Fruit fly (Drosophila melanogaster) whole organism, embryonic: ENCODE data around the gene TTLL4B.
A peak's percentile ranks its signal among the peaks of the same experiment; 100 is the strongest.

Experiments used
- Atf3 ChIP-seq: fragments of 200-800 bp; sonication (Bioruptor generic); optimal IDR thresholded peaks from 3 replicates; lab custom pipeline; 2016; ENCODE audit warnings: missing biosample characterization, missing genetic modification characterization
- Awh ChIP-seq: fragments of 200-800 bp; sonication (Bioruptor generic); IDR thresholded peaks from 2 replicates; pipeline ENCODE4, ENCODE4 v1.3.6; 2022; ENCODE audit warnings: missing biosample characterization, missing genetic modification characterization
- Bdp1 ChIP-seq: fragments of 200-800 bp; sonication (Bioruptor generic); optimal IDR thresholded peaks from 3 replicates; lab custom pipeline; 2016; ENCODE audit warnings: missing biosample characterization, missing genetic modification characterization
- CG10267 ChIP-seq: fragments of 200-800 bp; sonication (Bioruptor generic); optimal IDR thresholded peaks from 2 replicates; lab custom pipeline; 2018; ENCODE audit warnings: missing biosample characterization, mild to moderate bottlenecking, missing genetic modification characterization, moderate library complexity
- CG10654 ChIP-seq: fragments of 200-800 bp; sonication (Bioruptor generic); optimal IDR thresholded peaks from 2 replicates; lab custom pipeline; 2016; ENCODE audit warnings: missing biosample characterization, missing genetic modification characterization
- CG12659 ChIP-seq: fragments of 200-800 bp; sonication (Bioruptor generic); optimal IDR thresholded peaks from 3 replicates; lab custom pipeline; 2017; ENCODE audit warnings: mild to moderate bottlenecking, missing biosample characterization, missing genetic modification reagents, missing genetic modification characterization
- CG12744 ChIP-seq: fragments of 200-800 bp; sonication (Bioruptor generic); optimal IDR thresholded peaks from 2 replicates; lab custom pipeline; 2016; ENCODE audit warnings: missing biosample characterization, missing genetic modification characterization
- CG14667 ChIP-seq: fragments of 200-800 bp; sonication (Bioruptor generic); IDR thresholded peaks from 2 replicates; pipeline ENCODE4 v1.3.6; 2022; ENCODE audit warnings: missing biosample characterization, missing genetic modification characterization
- CG15696 ChIP-seq: fragments of 200-800 bp; sonication (Bioruptor generic); optimal IDR thresholded peaks from 2 replicates; lab custom pipeline; 2019; ENCODE audit warnings: missing biosample characterization, mild to moderate bottlenecking, missing genetic modification characterization, moderate library complexity
- CG17186 ChIP-seq: fragments of 200-800 bp; sonication (Bioruptor generic); optimal IDR thresholded peaks from 3 replicates; lab custom pipeline; 2017; ENCODE audit warnings: missing biosample characterization, missing genetic modification reagents, missing genetic modification characterization
- CG17912 ChIP-seq: fragments of 200-800 bp; sonication (Bioruptor generic); optimal IDR thresholded peaks from 2 replicates; lab custom pipeline; 2018; ENCODE audit warnings: missing biosample characterization, mild to moderate bottlenecking, missing genetic modification characterization
- CG18011 ChIP-seq: fragments of 200-800 bp; sonication (Bioruptor generic); optimal IDR thresholded peaks from 2 replicates; lab custom pipeline; 2017; ENCODE audit warnings: missing biosample characterization, missing genetic modification characterization, mild to moderate bottlenecking, moderate library complexity, missing genotype
- CG2120 ChIP-seq: fragments of 200-800 bp; sonication (Bioruptor generic); optimal IDR thresholded peaks from 3 replicates; lab custom pipeline; 2016; ENCODE audit warnings: missing biosample characterization, missing genetic modification characterization
- CG3065 ChIP-seq: fragments of 200-800 bp; sonication (Bioruptor generic); optimal IDR thresholded peaks from 2 replicates; lab custom pipeline; 2016; ENCODE audit warnings: missing biosample characterization, missing genetic modification characterization
- CG31441 ChIP-seq: fragments of 200-800 bp; sonication (Bioruptor generic); IDR thresholded peaks from 2 replicates; pipeline ENCODE4 v1.3.6; 2022; ENCODE audit warnings: missing biosample characterization, missing genetic modification characterization
- CG3838 ChIP-seq: fragments of 200-800 bp; sonication (Bioruptor generic); optimal IDR thresholded peaks from 3 replicates; lab custom pipeline; 2016; ENCODE audit warnings: missing biosample characterization, missing genetic modification characterization
- CG8089 ChIP-seq: fragments of 200-800 bp; sonication (Bioruptor generic); optimal IDR thresholded peaks from 3 replicates; lab custom pipeline; 2016; ENCODE audit warnings: missing biosample characterization, missing genetic modification characterization
- Camta ChIP-seq: fragments of 200-800 bp; sonication (Bioruptor generic); optimal IDR thresholded peaks from 2 replicates; lab custom pipeline; 2016; ENCODE audit warnings: missing biosample characterization, missing genetic modification characterization
- Dip2 ChIP-seq: fragments of 200-800 bp; sonication (Bioruptor generic); IDR thresholded peaks from 2 replicates; pipeline ENCODE4 v1.3.6; 2022; ENCODE audit warnings: missing biosample characterization, missing genetic modification characterization
- Hr3 ChIP-seq: fragments of 200-800 bp; sonication (Bioruptor generic); optimal IDR thresholded peaks from 3 replicates; lab custom pipeline; 2016; ENCODE audit warnings: missing biosample characterization, missing genetic modification characterization
- Oli ChIP-seq: fragments of 200-800 bp; sonication (Bioruptor generic); optimal IDR thresholded peaks from 2 replicates; lab custom pipeline; 2018; ENCODE audit warnings: missing biosample characterization, mild to moderate bottlenecking, missing genetic modification characterization, moderate library complexity
- Rx ChIP-seq: fragments of 200-800 bp; sonication (Bioruptor generic); IDR thresholded peaks from 2 replicates; pipeline ENCODE4 v1.3.6; 2022; ENCODE audit warnings: missing biosample characterization, missing genetic modification characterization
- Sry-δ ChIP-seq: fragments of 200-800 bp; sonication (Bioruptor generic); optimal IDR thresholded peaks from 2 replicates; lab custom pipeline; 2016; ENCODE audit warnings: missing biosample characterization, missing genetic modification characterization
- abd-A ChIP-seq: fragments of 200-800 bp; sonication (Bioruptor generic); optimal IDR thresholded peaks from 3 replicates; lab custom pipeline; 2019; ENCODE audit warnings: missing biosample characterization, mild to moderate bottlenecking, missing genetic modification characterization, moderate library complexity
- ap ChIP-seq: fragments of 200-800 bp; sonication (Bioruptor generic); IDR thresholded peaks from 2 replicates; pipeline ENCODE4 v1.3.6; 2022; ENCODE audit warnings: missing biosample characterization, missing genetic modification characterization
- az2 ChIP-seq: fragments of 200-800 bp; sonication (Bioruptor generic); optimal IDR thresholded peaks from 3 replicates; lab custom pipeline; 2016; ENCODE audit warnings: missing biosample characterization, missing genetic modification characterization
- bab2 ChIP-seq: fragments of 200-800 bp; sonication (Bioruptor generic); optimal IDR thresholded peaks from 2 replicates; lab custom pipeline; 2016; ENCODE audit warnings: missing biosample characterization, missing genetic modification characterization
- bbx ChIP-seq: fragments of 200-800 bp; sonication (Bioruptor generic); IDR thresholded peaks from 2 replicates; pipeline ENCODE4 v1.3.6; 2022; ENCODE audit warnings: missing biosample characterization, missing genetic modification characterization; ENCODE audit not compliant: partially characterized antibody
- bigmax ChIP-seq: fragments of 200-800 bp; sonication (Bioruptor generic); optimal IDR thresholded peaks from 2 replicates; lab custom pipeline; 2018; ENCODE audit warnings: missing biosample characterization, mild to moderate bottlenecking, missing genetic modification characterization
- btn ChIP-seq: fragments of 200-800 bp; sonication (Bioruptor generic); optimal IDR thresholded peaks from 2 replicates; lab custom pipeline; 2016; ENCODE audit warnings: missing biosample characterization, missing genetic modification characterization
- dan ChIP-seq: fragments of 200-800 bp; sonication (Bioruptor generic); IDR thresholded peaks from 2 replicates; pipeline ENCODE4 v1.3.6; 2022; ENCODE audit warnings: missing biosample characterization, missing genetic modification characterization
- exex ChIP-seq: fragments of 200-800 bp; sonication (Bioruptor generic); optimal IDR thresholded peaks from 4 replicates; lab custom pipeline; 2018; ENCODE audit warnings: missing biosample characterization, mild to moderate bottlenecking, missing genetic modification characterization, moderate library complexity
- fd102C ChIP-seq: fragments of 200-800 bp; sonication (Bioruptor generic); optimal IDR thresholded peaks from 2 replicates; lab custom pipeline; 2018; ENCODE audit warnings: missing biosample characterization, mild to moderate bottlenecking, missing genetic modification characterization, moderate library complexity
- fd64A ChIP-seq: fragments of 200-800 bp; sonication (Bioruptor generic); optimal IDR thresholded peaks from 3 replicates; lab custom pipeline; 2018; ENCODE audit warnings: missing biosample characterization, mild to moderate bottlenecking, missing genetic modification characterization
- gce ChIP-seq: fragments of 200-800 bp; sonication (Bioruptor generic); IDR thresholded peaks from 3 replicates; pipeline ENCODE4 v1.3.6; 2022; ENCODE audit warnings: missing biosample characterization, missing genetic modification characterization
- gsb ChIP-seq: fragments of 200-800 bp; sonication (Bioruptor generic); IDR thresholded peaks from 2 replicates; pipeline ENCODE4 v1.3.6; 2022; ENCODE audit warnings: missing biosample characterization, missing genetic modification characterization
- insv ChIP-seq, 2 experiments: fragments of 200-800 bp; sonication (Bioruptor generic); optimal IDR thresholded peaks; 3 replicates each; lab custom pipeline; 2016 to 2018; ENCODE audit warnings: missing biosample characterization in 2 of 2, missing genetic modification characterization in 2 of 2
- klu ChIP-seq: fragments of 200-800 bp; sonication (Bioruptor generic); IDR thresholded peaks from 2 replicates; pipeline ENCODE4 v1.3.6; 2022; ENCODE audit warnings: missing biosample characterization, missing genetic modification characterization
- luna ChIP-seq: fragments of 200-800 bp; sonication (Bioruptor generic); optimal IDR thresholded peaks from 2 replicates; lab custom pipeline; 2016; ENCODE audit warnings: missing biosample characterization, missing genetic modification characterization
- maf-S ChIP-seq: fragments of 200-800 bp; sonication (Bioruptor generic); optimal IDR thresholded peaks from 2 replicates; lab custom pipeline; 2016; ENCODE audit warnings: missing biosample characterization, missing genetic modification characterization
- mld ChIP-seq: fragments of 200-800 bp; sonication (Bioruptor generic); IDR thresholded peaks from 3 replicates; pipeline ENCODE4 v1.3.6; 2022; ENCODE audit warnings: missing biosample characterization, missing genetic modification characterization; ENCODE audit not compliant: partially characterized antibody
- nerfin-1 ChIP-seq: fragments of 200-800 bp; sonication (Bioruptor generic); optimal IDR thresholded peaks from 3 replicates; lab custom pipeline; 2019; ENCODE audit warnings: missing biosample characterization, mild to moderate bottlenecking, missing genetic modification characterization, moderate library complexity
- phol ChIP-seq: fragments of 200-800 bp; sonication (Bioruptor generic); optimal IDR thresholded peaks from 3 replicates; lab custom pipeline; 2018; ENCODE audit warnings: missing biosample characterization, mild to moderate bottlenecking, missing genetic modification characterization, moderate library complexity
- pita ChIP-seq: fragments of 200-800 bp; sonication (Bioruptor generic); optimal IDR thresholded peaks from 2 replicates; lab custom pipeline; 2017; ENCODE audit warnings: missing biosample characterization, mild to moderate bottlenecking, missing genetic modification characterization
- pnt ChIP-seq: fragments of 200-800 bp; sonication (Bioruptor generic); optimal IDR thresholded peaks from 3 replicates; lab custom pipeline; 2016; ENCODE audit warnings: missing biosample characterization, missing genetic modification characterization
- pros ChIP-seq: fragments of 200-800 bp; sonication (Bioruptor generic); optimal IDR thresholded peaks from 3 replicates; lab custom pipeline; 2019; ENCODE audit warnings: missing biosample characterization, mild to moderate bottlenecking, missing genetic modification characterization, moderate library complexity
- pum ChIP-seq: fragments of 200-800 bp; sonication (Bioruptor generic); optimal IDR thresholded peaks from 2 replicates; lab custom pipeline; 2016; ENCODE audit warnings: missing biosample characterization, missing genetic modification characterization
- sens-2 ChIP-seq: fragments of 200-800 bp; sonication (Bioruptor generic); IDR thresholded peaks from 2 replicates; pipeline ENCODE4 v1.3.6; 2022; ENCODE audit warnings: missing biosample characterization, missing genetic modification characterization
- ttk ChIP-seq: fragments of 200-800 bp; sonication (Bioruptor generic); IDR thresholded peaks from 2 replicates; pipeline ENCODE4 v2.1.2; 2022; ENCODE audit warnings: missing biosample characterization, missing genetic modification characterization
- tx ChIP-seq: fragments of 200-800 bp; sonication (Bioruptor generic); optimal IDR thresholded peaks from 2 replicates; lab custom pipeline; 2016; ENCODE audit warnings: missing biosample characterization, missing genetic modification characterization
- vfl ChIP-seq: fragments of 200-800 bp; sonication (Bioruptor generic); optimal IDR thresholded peaks from 2 replicates; lab custom pipeline; 2016; ENCODE audit warnings: missing biosample characterization, missing genetic modification characterization
- yki ChIP-seq: fragments of >200 bp; optimal IDR thresholded peaks from 3 replicates; lab custom pipeline; 2018

Gene TTLL4B

dm6 chr2L:3813255-3813875 lies 49.1 kb upstream of the TTLL4B start, which contains the start of gene CG3407 (continued):
- TF ChIP-seq CG3838 (GFP tag; lab: Kevin White, UChicago): no peak
- no peak for TF ChIP-seq fd64A (GFP tag; lab: Kevin White, UChicago)
- TF ChIP-seq vfl (GFP tag; lab: Kevin White, UChicago): peak; percentile 76
- TF ChIP-seq CG12744 (GFP tag; lab: Kevin White, UChicago): no peak
- TF ChIP-seq CG10267 (tag; lab: Kevin White, UChicago): peak; percentile 99
- TF ChIP-seq btn: no peak
- TF ChIP-seq Camta: no peak
- no peak for TF ChIP-seq exex
- no peak for TF ChIP-seq CG18011 (GFP tag; lab: Kevin White, UChicago)
- no peak for TF ChIP-seq CG14667 (GFP tag; lab: Robert Waterston, UW)
- no peak for TF ChIP-seq ttk (GFP tag; lab: Robert Waterston, UW)
- no peak for TF ChIP-seq gsb (GFP tag; lab: Robert Waterston, UW)
- TF ChIP-seq sens-2 (GFP tag; lab: Robert Waterston, UW): no peak
- no peak for TF ChIP-seq Dip2 (GFP tag; lab: Robert Waterston, UW)
- no peak for TF ChIP-seq yki
- TF ChIP-seq Oli (tag; lab: Kevin White, UChicago): no peak
- no peak for TF ChIP-seq insv (GFP tag; optimal IDR thresholded peaks at IDR 0.05; lab: Kevin White, UChicago)
- TF ChIP-seq Bdp1: peak; percentile 62
- peak; percentile 20 for TF ChIP-seq tx (GFP tag; lab: Kevin White, UChicago)
- TF ChIP-seq Rx (GFP tag; lab: Robert Waterston, UW): no peak
- peak; percentile 75 for TF ChIP-seq CG12659
- no peak for TF ChIP-seq bigmax (GFP tag; lab: Kevin White, UChicago)
- TF ChIP-seq CG3065 (GFP tag; lab: Kevin White, UChicago): no peak
- TF ChIP-seq az2: no peak
- TF ChIP-seq phol (tag; lab: Kevin White, UChicago): peak; percentile 48
- TF ChIP-seq luna (GFP tag; lab: Kevin White, UChicago): no peak
- no peak for TF ChIP-seq CG17912 (GFP tag; lab: Kevin White, UChicago)
- no peak for TF ChIP-seq gce (GFP tag; lab: Robert Waterston, UW)
- TF ChIP-seq dan (GFP tag; lab: Robert Waterston, UW): no peak
- TF ChIP-seq CG31441 (GFP tag; lab: Robert Waterston, UW): no peak
- no peak for TF ChIP-seq pros (GFP tag; lab: Kevin White, UChicago)
- TF ChIP-seq mld (GFP tag; lab: Robert Waterston, UW): no peak
- peak; percentile 29 for TF ChIP-seq pnt (GFP tag; lab: Kevin White, UChicago)
- no peak for TF ChIP-seq CG15696 (tag; lab: Kevin White, UChicago)
- TF ChIP-seq fd102C (GFP tag; lab: Kevin White, UChicago): peak; percentile 18
- no peak for TF ChIP-seq bab2 (GFP tag; lab: Kevin White, UChicago)
- TF ChIP-seq Sry-δ: peak; percentile 71
- peak; percentile 30 for TF ChIP-seq pum (GFP tag; lab: Kevin White, UChicago)
- TF ChIP-seq CG2120 (GFP tag; lab: Kevin White, UChicago): peak; percentile 78
- peak; percentile 56 for TF ChIP-seq maf-S (GFP tag; lab: Kevin White, UChicago)
- TF ChIP-seq Awh: no peak
- no peak for TF ChIP-seq Atf3
- no peak for TF ChIP-seq ap (GFP tag; lab: Robert Waterston, UW)
- no peak for TF ChIP-seq klu (GFP tag; lab: Robert Waterston, UW)
- TF ChIP-seq nerfin-1 (tag; lab: Kevin White, UChicago): no peak
- peak; percentile 12 for TF ChIP-seq CG17186 (GFP tag; lab: Kevin White, UChicago)
- peak; percentile 76 for TF ChIP-seq bbx
- TF ChIP-seq Hr3 (GFP tag; lab: Kevin White, UChicago): peak; percentile 42
- TF ChIP-seq CG10654: no peak
- peak; percentile 11 for TF ChIP-seq CG8089 (GFP tag; lab: Kevin White, UChicago)
- no peak for TF ChIP-seq abd-A
- no peak for TF ChIP-seq pita (GFP tag; lab: Kevin White, UChicago)
